Fruit fly (Drosophila melanogaster): Measurements from ENCODE around the gene Akap200.

Akap200 gene

DNA sequence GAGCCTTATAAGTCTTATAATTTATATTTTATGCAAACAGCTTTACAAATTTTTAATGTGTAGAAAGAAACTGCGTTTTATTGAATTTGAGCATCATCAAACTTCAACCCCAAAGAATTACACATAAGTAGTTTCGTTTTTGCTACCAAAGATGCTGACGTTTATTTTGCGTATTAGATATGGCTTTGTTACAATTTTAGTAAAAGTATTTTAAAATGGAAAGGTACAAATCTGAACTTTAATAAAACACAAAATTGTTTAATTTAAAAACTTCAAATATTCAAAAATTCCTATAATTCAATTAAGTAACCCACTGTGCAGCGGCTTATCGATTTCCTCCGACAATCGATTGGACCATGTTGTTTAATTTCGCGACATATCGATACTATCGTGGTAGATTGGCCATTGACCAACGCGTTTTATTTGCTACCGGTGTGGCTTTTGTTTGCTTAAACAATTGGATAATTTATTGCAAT, 48.7 kb downstream of the Akap200 start, which contains the start of gene prg (continued):
- TF ChIP-seq CG14710 (tag; optimal IDR thresholded peaks at IDR 0.05) (peak; percentile 69), pho (GFP tag; optimal IDR thresholded peaks at IDR 0.05) (peak; percentile 78), otp (GFP tag; IDR thresholded peaks at IDR 0.05) (peak; percentile 45; the same call in 1 of the 3 replicates), CG6813 (GFP tag; optimal IDR thresholded peaks at IDR 0.05) (no peak), trem (tag; optimal IDR thresholded peaks at IDR 0.05) (peak; percentile 68), Bdp1 (GFP tag; optimal IDR thresholded peaks at IDR 0.05) (no peak), zen (tag; optimal IDR thresholded peaks at IDR 0.05) (peak; percentile 40), mirr (GFP tag; optimal IDR thresholded peaks at IDR 0.05) (peak; percentile 3), CG3847 (GFP tag; IDR thresholded peaks at IDR 0.05) (peak; percentile 63), crp (GFP tag; optimal IDR thresholded peaks at IDR 0.05) (peak in 1 of 2 experiments; percentile 38), Ets65A (GFP tag) (peak; percentile 95), CG16815 (GFP tag; optimal IDR thresholded peaks at IDR 0.05) (peak; percentile 8), CG4854 (GFP tag; optimal IDR thresholded peaks at IDR 0.05) (peak; percentile 42), cas (GFP tag; IDR thresholded peaks at IDR 0.05) (no peak), CG6654 (GFP tag; optimal IDR thresholded peaks at IDR 0.05) (no peak), CG8924 (tag; optimal IDR thresholded peaks at IDR 0.05) (peak; percentile 66), unc-4 (GFP tag; IDR thresholded peaks at IDR 0.05; ENCODE audit: partially characterized antibody) (peak; percentile 94), pzg (GFP tag; optimal IDR thresholded peaks at IDR 0.05) (peak; percentile 59), grau (tag; optimal IDR thresholded peaks at IDR 0.05) (peak; percentile 78), CG9932 (GFP tag; IDR thresholded peaks at IDR 0.05) (peak; percentile 71), CG12071 (GFP tag; optimal IDR thresholded peaks at IDR 0.05) (no peak), CG4820 (GFP tag; optimal IDR thresholded peaks at IDR 0.05) (peak; percentile 67), slou (GFP tag; optimal IDR thresholded peaks at IDR 0.05) (peak; percentile 72), psq (GFP tag; optimal IDR thresholded peaks at IDR 0.05) (no peak), Lhr (GFP tag; optimal IDR thresholded peaks at IDR 0.05) (peak; percentile 42), CG17359 (tag; optimal IDR thresholded peaks at IDR 0.05) (peak; percentile 54), Fer2 (tag; optimal IDR thresholded peaks at IDR 0.05) (peak; percentile 24), CG16863 (GFP tag; optimal IDR thresholded peaks at IDR 0.05) (peak; percentile 67), CG15011 (GFP tag; optimal IDR thresholded peaks at IDR 0.05) (peak; percentile 44), CG13775 (GFP tag; optimal IDR thresholded peaks at IDR 0.05) (peak; percentile 60), CG17361 (GFP tag; IDR thresholded peaks at IDR 0.05) (peak; percentile 78), CG9215 (GFP tag; IDR thresholded peaks at IDR 0.05) (0 out of 2 replicates have a peak, but pooled peaks have one; percentile 17), Dp (GFP tag; optimal IDR thresholded peaks at IDR 0.05) (peak; percentile 59), CG10654 (GFP tag; optimal IDR thresholded peaks at IDR 0.05) (peak; percentile 36), lola (GFP tag; optimal IDR thresholded peaks at IDR 0.05) (peak in 1 of 3 experiments; percentile 54), CG13123 (GFP tag; optimal IDR thresholded peaks at IDR 0.05) (peak; percentile 55), zfh1 (GFP tag; IDR thresholded peaks at IDR 0.05) (peak; percentile 16; the same call in 1 of the 3 replicates), sim (GFP tag; IDR thresholded peaks at IDR 0.05) (no peak), tin (GFP tag; optimal IDR thresholded peaks at IDR 0.05) (peak; percentile 60), Fer1 (GFP tag; optimal IDR thresholded peaks at IDR 0.05) (peak; percentile 79)

DNA sequence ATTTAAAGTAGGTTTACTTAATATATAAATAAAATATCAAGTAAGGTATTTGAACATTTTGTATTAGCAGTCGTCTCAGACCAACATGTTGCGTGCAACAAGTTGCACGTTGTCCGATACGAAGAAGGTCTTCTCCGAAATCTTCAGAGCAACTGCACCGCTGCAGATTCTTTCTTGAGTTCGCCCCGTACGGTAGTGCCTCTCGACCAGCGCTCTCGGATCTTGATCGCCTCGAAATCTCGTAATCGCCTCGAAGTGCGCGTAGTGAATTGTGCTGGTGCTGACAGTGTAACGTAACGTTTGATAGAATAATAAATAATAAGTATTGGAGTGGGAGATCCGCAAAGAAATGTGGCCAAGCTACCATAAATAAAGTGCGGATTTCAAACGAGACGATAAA, 51.2 kb downstream of the Akap200 start, which contains the start of gene dachs:
Gene dachs, plus strand, starts transcription at position 175 of the 400 bp plus-strand sequence.
- TF ChIP-seq lola (GFP tag; optimal IDR thresholded peaks at IDR 0.05) (no peak), E2f1 (GFP tag; IDR thresholded peaks at IDR 0.05) (no peak), B-H1 (GFP tag; IDR thresholded peaks at IDR 0.05) (no peak), vnd (GFP tag; IDR thresholded peaks at IDR 0.05; ENCODE audit: partially characterized antibody) (no peak), CG5180 (GFP tag; optimal IDR thresholded peaks at IDR 0.05) (peak; percentile 95), grau (tag; optimal IDR thresholded peaks at IDR 0.05) (peak; percentile 28), CG31224 (GFP tag; IDR thresholded peaks at IDR 0.05) (no peak), grn (GFP tag; optimal IDR thresholded peaks at IDR 0.05) (no peak), CG5245 (GFP tag; optimal IDR thresholded peaks at IDR 0.05) (no peak), sqz (GFP tag; optimal IDR thresholded peaks at IDR 0.05) (no peak)

Data from whole organism, embryonic.